Worm (Caenorhabditis elegans) whole organism, L4 larva: ENCODE measurements around the gene ccpp-6.

Experiments
- Y48G9A.11 ChIP-seq: fragments of 200-800 bp; sonication (Bioruptor generic); IDR thresholded peaks from 2 replicates; pipeline ENCODE4 v1.3.6; 2022; ENCODE audit warnings: missing genetic modification reagents, missing genetic modification characterization, missing compliant biosample characterization
- ZK337.2 ChIP-seq: fragments of 200-800 bp; sonication (Bioruptor generic); IDR thresholded peaks from 2 replicates; pipeline ENCODE4 v1.3.6; 2022; ENCODE audit warnings: missing genetic modification reagents, missing genetic modification characterization, missing compliant biosample characterization
- aly-2 ChIP-seq: sonication (generic microtip); optimal IDR thresholded peaks from 2 replicates; lab custom pipeline; 2018; ENCODE audit warnings: missing biosample characterization, missing genetic modification characterization
- arid-1 ChIP-seq: fragments of 200-800 bp; sonication (Bioruptor generic); conservative IDR thresholded peaks from 2 replicates; pipeline ENCODE4 v1.3.6; 2022; ENCODE audit warnings: missing genetic modification reagents, missing genetic modification characterization, missing compliant biosample characterization
- ceh-20 ChIP-seq: fragments of 200-800 bp; sonication (Bioruptor generic); IDR thresholded peaks from 2 replicates; pipeline ENCODE4 v1.3.6; 2022; ENCODE audit warnings: missing genetic modification reagents, missing genetic modification characterization, missing compliant biosample characterization
- ces-1 ChIP-seq: fragments of 150-350 bp; sonication (generic microtip); optimal IDR thresholded peaks from 4 replicates; lab custom pipeline; 2014; ENCODE audit warnings: missing biosample characterization, missing genetic modification reagents, missing genetic modification characterization
- daf-19 ChIP-seq: fragments of 200-800 bp; sonication (Bioruptor generic); conservative IDR thresholded peaks from 2 replicates; pipeline ENCODE4 v1.3.6; 2022; ENCODE audit warnings: missing genetic modification characterization, missing compliant biosample characterization
- hif-1 ChIP-seq, 2 experiments: sonication (generic microtip); optimal IDR thresholded peaks; 2 replicates each; lab custom pipeline; 2016 to 2017; ENCODE audit warnings: missing compliant biosample characterization in 2 of 2, missing genetic modification characterization in 2 of 2, missing genetic modification reagents in 2 of 2, missing genotype in 2 of 2, mild to moderate bottlenecking in 1 of 2
- lin-13 ChIP-seq: fragments of 150-350 bp; optimal IDR thresholded peaks from 2 replicates; lab custom pipeline; 2014; ENCODE audit warnings: missing biosample characterization, missing genetic modification reagents, missing genetic modification characterization
- lin-15B ChIP-seq: fragments of 150-350 bp; sonication (generic microtip); optimal IDR thresholded peaks from 3 replicates; lab custom pipeline; 2014; ENCODE audit warnings: missing biosample characterization, missing genetic modification characterization
- lin-38 ChIP-seq: fragments of 200-800 bp; sonication (Bioruptor generic); IDR thresholded peaks from 2 replicates; pipeline ENCODE4 v1.3.6; 2022; ENCODE audit warnings: missing genetic modification reagents, missing genetic modification characterization, missing compliant biosample characterization
- lir-3 ChIP-seq: sonication (generic microtip); optimal IDR thresholded peaks from 2 replicates; lab custom pipeline; 2016; ENCODE audit warnings: mild to moderate bottlenecking, missing genetic modification characterization, missing compliant biosample characterization
- nhr-25 ChIP-seq: sonication (generic microtip); optimal IDR thresholded peaks from 2 replicates; lab custom pipeline; 2017; ENCODE audit warnings: missing genetic modification characterization, mild to moderate bottlenecking, missing compliant biosample characterization, antibody characterized with exemption, moderate library complexity, borderline replicate concordance; ENCODE audit not compliant: insufficient read depth
- nhr-41 ChIP-seq: fragments of 200-800 bp; sonication (Bioruptor generic); IDR thresholded peaks from 2 replicates; pipeline ENCODE4 v1.3.6; 2022; ENCODE audit warnings: missing genetic modification reagents, missing genetic modification characterization, missing compliant biosample characterization

ce11 chrII:5379614-5380077 is 7.5 kb downstream of the ccpp-6 start, which contains the start of gene pkc-3:
- no peak for TF ChIP-seq ces-1 (GFP tag; lab: Kevin White, UChicago)
- 0 out of 2 replicates have a peak, but pooled peaks have one; percentile 25 for TF ChIP-seq arid-1 (GFP tag; lab: Robert Waterston, UW)
- TF ChIP-seq hif-1 (tag; optimal IDR thresholded peaks at IDR 0.05; lab: Kevin White, UChicago): peak; percentile 22
- peak; percentile 87 for TF ChIP-seq nhr-41 (GFP tag; lab: Robert Waterston, UW)
- no peak for TF ChIP-seq lir-3 (tag; lab: Kevin White, UChicago)
- no peak for TF ChIP-seq Y48G9A.11 (GFP tag; lab: Robert Waterston, UW)
- TF ChIP-seq daf-19 (GFP tag; lab: Robert Waterston, UW): no peak
- no peak for TF ChIP-seq lin-15B (tag; lab: Kevin White, UChicago)
- peak; percentile 79 for TF ChIP-seq lin-38
- TF ChIP-seq ZK337.2 (GFP tag; lab: Robert Waterston, UW): no peak
- no peak for TF ChIP-seq aly-2 (tag; lab: Kevin White, UChicago)
- peak; percentile 54 for TF ChIP-seq lin-13 (GFP tag; lab: Kevin White, UChicago)
- TF ChIP-seq nhr-25 (tag; lab: Kevin White, UChicago): peak; percentile 95
- no peak for TF ChIP-seq ceh-20 (GFP tag; lab: Robert Waterston, UW)
